Fruit fly (Drosophila melanogaster) whole organism, larva: Measurements from ENCODE around the gene CG13250.

Experiments used
- noc ChIP-seq: fragments of 200-800 bp; sonication (Bioruptor generic); optimal IDR thresholded peaks from 3 replicates; lab custom pipeline; 2019; ENCODE audit warnings: missing biosample characterization, mild to moderate bottlenecking, missing genetic modification characterization, moderate library complexity

Gene CG13250

dm6 chr3L:20562649-20563048, 29.1 kb downstream of the CG13250 start:
- TF ChIP-seq noc, result no peak

dm6 chr3L:20563767-20564166, 30.3 kb downstream of the CG13250 start:
- no peak for TF ChIP-seq noc

DNA sequence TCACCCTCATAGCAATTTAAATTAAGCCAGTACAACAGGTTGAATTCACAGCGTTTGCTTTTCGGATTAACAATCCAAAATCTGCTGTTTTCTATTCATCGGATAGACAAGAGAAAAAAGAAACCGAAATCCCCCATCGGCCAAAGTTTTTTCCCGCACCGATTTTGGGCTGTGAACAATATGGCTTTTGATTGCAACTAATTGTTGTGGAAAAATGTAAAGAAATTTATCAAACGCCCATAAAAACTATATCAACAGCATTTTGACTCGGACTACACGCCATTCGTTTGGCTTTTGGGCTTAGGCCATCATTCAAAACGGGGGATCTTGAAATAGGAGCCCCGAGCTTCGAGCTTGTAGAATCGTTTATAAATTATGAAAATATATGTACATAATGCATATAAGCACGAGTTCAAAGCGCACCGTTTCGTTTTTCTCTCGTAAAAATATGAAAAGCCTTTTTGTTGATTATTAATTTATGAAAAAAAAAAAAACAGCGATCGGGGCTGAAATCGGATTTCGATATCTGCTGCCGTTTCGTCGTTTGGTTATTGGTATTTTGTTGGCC, 32.1 kb downstream of the CG13250 start:
- no peak for TF ChIP-seq noc

dm6 chr3L:20570134-20570533, 36.6 kb downstream of the CG13250 start:
- no peak for TF ChIP-seq noc

dm6 chr3L:20576504-20576903, 43.0 kb downstream of the CG13250 start:
- TF ChIP-seq noc, result no peak

- no peak for TF ChIP-seq noc
Observed at dm6 chr3L:20580614-20581013, 47.1 kb downstream of the CG13250 start.

- TF ChIP-seq noc, result no peak
Observed at dm6 chr3L:20582354-20582753, 48.8 kb downstream of the CG13250 start.

dm6 chr3L:20583919-20584318, 50.4 kb downstream of the CG13250 start:
- no peak for TF ChIP-seq noc
